Fruit fly (Drosophila melanogaster): Measurements from ENCODE around the gene dpr15.

dpr15 gene

dm6 chr3R:12158495-12158894 lies at the start of gene dpr15:
dpr15 (minus strand) TSS chr3R:12158595.
- TF ChIP-seq Myc (optimal IDR thresholded peaks at IDR 0.05): no peak
- no peak for TF ChIP-seq ttk (optimal IDR thresholded peaks at IDR 0.05)
- TF ChIP-seq Sin3A (optimal IDR thresholded peaks at IDR 0.05): no peak
- TF ChIP-seq psq (optimal IDR thresholded peaks at IDR 0.05): no peak
- no peak for TF ChIP-seq h (optimal IDR thresholded peaks at IDR 0.05)
- TF ChIP-seq insv (optimal IDR thresholded peaks at IDR 0.05): no peak

DNA sequence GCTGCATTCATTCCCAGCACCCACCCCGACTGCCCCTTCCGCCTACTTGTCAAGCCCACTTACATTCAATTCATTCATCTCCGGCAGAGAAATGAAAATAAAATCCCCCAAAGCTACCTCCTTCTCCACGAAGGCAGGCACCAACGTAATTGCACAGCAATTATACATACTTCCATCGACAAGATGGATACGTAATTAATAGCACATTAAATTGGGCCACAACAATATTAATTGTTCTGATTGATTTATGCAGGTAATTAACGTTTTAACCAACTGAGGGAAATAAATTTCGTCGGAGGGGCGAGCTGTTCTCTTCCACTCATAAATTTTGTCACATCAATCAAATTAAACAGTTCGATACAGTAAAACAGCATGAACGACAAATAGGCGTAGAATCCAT lies 39.2 kb upstream of the dpr15 start, which contains the start of gene Adk1:
Adk1 (plus strand) TSS at position 301 of the 400 bp plus-strand sequence.
- TF ChIP-seq Myc (optimal IDR thresholded peaks at IDR 0.05): no peak
- no peak for TF ChIP-seq insv (optimal IDR thresholded peaks at IDR 0.05)
- TF ChIP-seq ttk (optimal IDR thresholded peaks at IDR 0.05): no peak
- TF ChIP-seq Sin3A (optimal IDR thresholded peaks at IDR 0.05): no peak
- TF ChIP-seq psq (optimal IDR thresholded peaks at IDR 0.05): no peak
- TF ChIP-seq h (optimal IDR thresholded peaks at IDR 0.05): no peak

dm6 chr3R:12196100-12196499 lies 37.7 kb upstream of the dpr15 start:
- no peak for TF ChIP-seq Myc (optimal IDR thresholded peaks at IDR 0.05)
- TF ChIP-seq h (optimal IDR thresholded peaks at IDR 0.05): no peak
- no peak for TF ChIP-seq Sin3A (optimal IDR thresholded peaks at IDR 0.05)
- no peak for TF ChIP-seq psq (optimal IDR thresholded peaks at IDR 0.05)
- no peak for TF ChIP-seq ttk (optimal IDR thresholded peaks at IDR 0.05)
- TF ChIP-seq insv (optimal IDR thresholded peaks at IDR 0.05): no peak

DNA sequence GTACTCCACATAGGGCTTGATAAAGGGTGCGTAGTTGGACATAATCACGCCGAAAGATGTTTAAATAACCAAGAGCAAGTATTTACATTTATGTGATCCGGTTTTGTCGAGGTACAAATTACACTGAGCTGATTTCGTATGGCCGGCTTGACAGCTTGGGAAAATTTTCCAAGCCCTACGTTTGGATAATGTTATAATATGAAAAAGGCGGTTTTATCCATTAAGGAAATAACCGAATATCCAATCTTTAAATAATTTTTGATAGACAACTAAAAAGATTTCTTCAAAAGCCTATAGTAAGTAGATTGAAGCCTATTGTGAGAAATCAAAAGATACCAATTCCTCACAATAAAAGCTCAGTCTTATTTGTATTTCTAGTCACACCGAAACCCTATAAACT lies 36.5 kb upstream of the dpr15 start, which contains the start of the genes eIF3d2 and CG43450:
eIF3d2 (minus strand) TSS at position 101 of the 400 bp plus-strand sequence.
CG43450 (plus strand) TSS at position 384 of the 400 bp plus-strand sequence.
- TF ChIP-seq psq (optimal IDR thresholded peaks at IDR 0.05): no peak
- no peak for TF ChIP-seq Myc (optimal IDR thresholded peaks at IDR 0.05)
- TF ChIP-seq h (optimal IDR thresholded peaks at IDR 0.05): no peak
- TF ChIP-seq ttk (optimal IDR thresholded peaks at IDR 0.05): no peak
- TF ChIP-seq Sin3A (optimal IDR thresholded peaks at IDR 0.05): no peak
- TF ChIP-seq insv (optimal IDR thresholded peaks at IDR 0.05): no peak

DNA sequence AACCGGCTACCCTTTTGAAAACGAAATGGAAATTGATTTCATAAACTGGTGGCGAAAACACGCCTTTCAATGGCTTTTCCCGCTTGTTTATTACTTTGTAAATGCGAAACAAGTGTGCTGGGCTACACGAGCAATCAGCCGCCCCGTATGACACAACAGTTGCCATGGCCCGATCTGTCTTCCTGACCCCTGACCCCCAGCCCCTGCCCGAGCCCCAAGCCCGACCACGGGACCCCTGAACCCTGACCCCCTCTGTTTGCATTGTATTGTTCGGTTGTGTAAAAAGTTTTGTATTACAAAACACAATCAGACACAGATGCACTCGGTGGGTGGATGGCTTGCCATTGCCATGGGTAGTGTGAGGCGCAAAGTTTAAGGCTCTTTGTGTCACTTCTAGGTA lies 27.2 kb upstream of the dpr15 start:
- TF ChIP-seq insv (optimal IDR thresholded peaks at IDR 0.05) (no peak), Myc (optimal IDR thresholded peaks at IDR 0.05) (no peak), ttk (optimal IDR thresholded peaks at IDR 0.05) (no peak), h (optimal IDR thresholded peaks at IDR 0.05) (no peak), psq (optimal IDR thresholded peaks at IDR 0.05) (no peak), Sin3A (optimal IDR thresholded peaks at IDR 0.05) (no peak)

DNA sequence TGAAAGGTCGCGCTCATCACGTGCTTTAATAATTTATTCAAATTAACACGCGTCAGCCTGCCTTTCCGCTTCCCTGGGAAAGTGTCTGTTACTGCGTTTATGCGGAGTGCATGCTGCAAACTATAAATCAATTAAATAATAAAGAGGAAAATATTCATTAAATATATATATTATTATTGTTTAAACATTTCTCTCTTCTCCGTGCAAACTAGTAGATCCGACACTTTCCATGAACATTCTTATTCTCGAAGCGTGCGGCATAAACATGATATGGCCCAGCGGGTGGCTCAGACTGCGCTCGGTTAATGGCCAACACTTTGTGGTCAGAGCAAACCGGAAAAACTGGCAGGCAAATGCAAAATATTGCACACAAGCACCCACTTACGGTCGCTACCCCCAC lies 10.0 kb upstream of the dpr15 start:
- TF ChIP-seq ttk (optimal IDR thresholded peaks at IDR 0.05): no peak
- TF ChIP-seq psq (optimal IDR thresholded peaks at IDR 0.05): no peak
- TF ChIP-seq h (optimal IDR thresholded peaks at IDR 0.05): no peak
- TF ChIP-seq insv (optimal IDR thresholded peaks at IDR 0.05): no peak
- no peak for TF ChIP-seq Sin3A (optimal IDR thresholded peaks at IDR 0.05)
- TF ChIP-seq Myc (optimal IDR thresholded peaks at IDR 0.05): no peak

- no peak for TF ChIP-seq ttk (optimal IDR thresholded peaks at IDR 0.05)
- no peak for TF ChIP-seq psq (optimal IDR thresholded peaks at IDR 0.05)
- no peak for TF ChIP-seq Myc (optimal IDR thresholded peaks at IDR 0.05)
- TF ChIP-seq h (optimal IDR thresholded peaks at IDR 0.05): no peak
- no peak for TF ChIP-seq insv (optimal IDR thresholded peaks at IDR 0.05)
- TF ChIP-seq Sin3A (optimal IDR thresholded peaks at IDR 0.05): no peak
These were observed 7.7 kb upstream of the dpr15 start, which contains the start of gene Cpn for dm6 chr3R:12166086-12166485. Cpn (minus strand) TSS chr3R:12166186.

dm6 chr3R:12128151-12128970 lies 30.0 kb downstream of the dpr15 start, which contains the start of gene CG4702:
CG4702 (minus strand) TSS chr3R:12128201.
- TF ChIP-seq Myc (optimal IDR thresholded peaks at IDR 0.05) (no peak), insv (optimal IDR thresholded peaks at IDR 0.05) (no peak), ttk (optimal IDR thresholded peaks at IDR 0.05) (no peak), h (optimal IDR thresholded peaks at IDR 0.05) (no peak), psq (optimal IDR thresholded peaks at IDR 0.05) (no peak), Sin3A (optimal IDR thresholded peaks at IDR 0.05) (no peak)

DNA sequence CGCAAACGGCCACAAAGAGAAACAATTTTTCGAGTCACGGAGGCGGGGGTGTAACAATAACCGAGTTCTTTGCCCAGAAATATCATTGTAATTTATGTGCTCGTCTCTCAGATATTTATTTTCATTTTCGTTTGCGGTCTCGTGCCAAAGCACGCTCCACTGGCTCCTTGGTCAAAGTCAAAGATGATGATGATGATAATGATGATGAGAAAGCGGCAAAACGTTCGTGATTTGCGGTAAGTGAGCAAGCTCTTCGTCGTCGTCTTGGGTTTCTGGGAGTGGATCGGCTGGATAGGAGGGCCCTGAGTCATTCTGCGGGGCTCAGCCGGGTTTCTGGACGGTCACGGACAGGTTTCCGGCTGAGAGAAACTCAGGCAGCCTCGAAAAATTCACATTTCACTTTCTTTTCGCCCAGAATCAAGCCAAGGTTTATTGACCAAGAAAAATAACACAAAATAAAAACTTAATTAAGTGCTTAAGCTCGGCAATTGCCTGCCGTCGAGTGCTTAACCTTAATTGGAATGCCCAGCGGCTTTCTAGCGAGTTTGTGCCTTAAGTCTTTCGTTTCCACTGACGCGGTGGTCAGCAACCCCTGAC lies 32.9 kb downstream of the dpr15 start:
- TF ChIP-seq Myc (optimal IDR thresholded peaks at IDR 0.05) (no peak), h (optimal IDR thresholded peaks at IDR 0.05) (no peak), ttk (optimal IDR thresholded peaks at IDR 0.05) (no peak), Sin3A (optimal IDR thresholded peaks at IDR 0.05) (no peak), psq (optimal IDR thresholded peaks at IDR 0.05) (no peak), insv (optimal IDR thresholded peaks at IDR 0.05) (no peak)

DNA sequence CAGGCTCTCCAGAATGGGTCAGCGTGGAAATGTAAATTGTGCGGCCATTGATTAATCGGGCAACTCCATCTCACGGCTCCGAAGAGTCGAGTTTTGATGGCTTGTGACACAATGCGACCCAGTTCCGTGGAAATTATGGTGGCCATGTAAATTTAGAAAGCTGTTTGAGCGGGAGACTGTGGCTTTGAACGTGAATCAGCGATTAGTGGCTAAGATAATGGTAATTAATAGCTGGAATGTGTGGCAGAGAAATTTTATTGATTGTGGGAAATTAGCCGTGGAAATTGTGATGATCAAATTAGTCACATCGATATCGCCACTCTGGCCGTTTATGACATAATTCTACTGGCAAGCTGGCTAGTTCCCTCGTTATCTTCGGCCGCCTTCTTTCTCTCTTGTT lies 33.6 kb downstream of the dpr15 start:
- TF ChIP-seq psq (optimal IDR thresholded peaks at IDR 0.05) (no peak), h (optimal IDR thresholded peaks at IDR 0.05) (no peak), ttk (optimal IDR thresholded peaks at IDR 0.05) (no peak), insv (optimal IDR thresholded peaks at IDR 0.05) (no peak), Myc (optimal IDR thresholded peaks at IDR 0.05) (no peak), Sin3A (optimal IDR thresholded peaks at IDR 0.05) (no peak)

- TF ChIP-seq insv (optimal IDR thresholded peaks at IDR 0.05): no peak
- no peak for TF ChIP-seq ttk (optimal IDR thresholded peaks at IDR 0.05)
- TF ChIP-seq h (optimal IDR thresholded peaks at IDR 0.05): no peak
- no peak for TF ChIP-seq Myc (optimal IDR thresholded peaks at IDR 0.05)
- TF ChIP-seq psq (optimal IDR thresholded peaks at IDR 0.05): no peak
- TF ChIP-seq Sin3A (optimal IDR thresholded peaks at IDR 0.05): no peak
These were observed 37.2 kb downstream of the dpr15 start for dm6 chr3R:12121161-12121560.

- TF ChIP-seq Sin3A (optimal IDR thresholded peaks at IDR 0.05) (no peak), insv (optimal IDR thresholded peaks at IDR 0.05) (no peak), psq (optimal IDR thresholded peaks at IDR 0.05) (no peak), h (optimal IDR thresholded peaks at IDR 0.05) (no peak), ttk (optimal IDR thresholded peaks at IDR 0.05) (no peak), Myc (optimal IDR thresholded peaks at IDR 0.05) (no peak)
These were observed 44.7 kb downstream of the dpr15 start for dm6 chr3R:12113700-12114099.

All from Kc167 (cell line).